Fruit fly (Drosophila melanogaster) whole organism, adult: Measurements from ENCODE around the gene CG31204.

ENCODE experiments used
- CG7045 ChIP-seq: fragments of 200-800 bp; sonication (Bioruptor generic); optimal IDR thresholded peaks from 2 replicates; lab custom pipeline; 2017; ENCODE audit warnings: missing biosample characterization, mild to moderate bottlenecking, missing genetic modification characterization
- CG7101 ChIP-seq: fragments of 200-800 bp; sonication (Bioruptor generic); optimal IDR thresholded peaks from 2 replicates; lab custom pipeline; 2018; ENCODE audit warnings: missing biosample characterization, mild to moderate bottlenecking, missing genetic modification characterization, moderate library complexity
- bab1 ChIP-seq: fragments of 200-800 bp; sonication (Bioruptor generic); optimal IDR thresholded peaks from 3 replicates; lab custom pipeline; 2019; ENCODE audit warnings: missing biosample characterization, mild to moderate bottlenecking, missing genetic modification characterization, moderate library complexity
- ovo ChIP-seq: fragments of 200-800 bp; sonication (Bioruptor generic); optimal IDR thresholded peaks from 2 replicates; lab custom pipeline; 2016; ENCODE audit warnings: missing biosample characterization, missing genetic modification characterization

DNA sequence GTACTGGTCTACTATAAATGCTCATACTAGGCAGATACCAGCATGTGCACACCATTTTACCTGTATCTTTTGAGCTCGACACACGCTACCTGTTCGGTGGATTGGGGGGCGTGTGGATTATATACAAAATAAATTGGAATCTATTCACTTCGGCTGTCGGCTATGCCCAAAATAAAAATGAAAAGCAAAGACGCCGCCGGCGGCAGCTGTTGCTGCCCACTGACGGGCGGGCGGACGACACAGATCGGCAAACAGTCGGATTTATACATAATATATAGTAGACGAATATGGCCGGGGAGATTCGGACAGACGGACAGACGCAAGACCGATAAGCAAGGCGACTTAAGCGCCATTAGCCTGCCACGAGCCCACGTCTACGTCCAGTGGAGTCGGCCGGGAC is 45.5 kb upstream of the CG31204 start:
- TF ChIP-seq CG7045 (GFP tag; lab: Kevin White, UChicago): no peak
- no peak for TF ChIP-seq ovo (GFP tag; lab: Kevin White, UChicago)
- TF ChIP-seq CG7101 (tag; lab: Kevin White, UChicago): no peak
- TF ChIP-seq bab1: no peak
